Fruit fly (Drosophila melanogaster) whole organism, prepupa: Measurements from ENCODE around the gene Hs2st.

Experiments
- Blimp-1 ChIP-seq: fragments of 200-800 bp; sonication (Bioruptor generic); optimal IDR thresholded peaks from 3 replicates; lab custom pipeline; 2017; ENCODE audit warnings: missing biosample characterization, missing genetic modification characterization, mild to moderate bottlenecking, moderate library complexity, missing genetic modification reagents
- CG10631 ChIP-seq: fragments of 200-800 bp; sonication (Bioruptor generic); optimal IDR thresholded peaks from 2 replicates; lab custom pipeline; 2016; ENCODE audit warnings: missing biosample characterization, missing genetic modification characterization
- CG10669 ChIP-seq: fragments of 200-800 bp; sonication (Bioruptor generic); optimal IDR thresholded peaks from 3 replicates; lab custom pipeline; 2018; ENCODE audit warnings: missing biosample characterization, mild to moderate bottlenecking, missing genetic modification characterization, moderate library complexity
- CG11294 ChIP-seq: fragments of 200-800 bp; sonication (Bioruptor generic); IDR thresholded peaks from 2 replicates; pipeline ENCODE4 v1.3.6; 2022; ENCODE audit warnings: missing biosample characterization, missing genetic modification characterization
- CG11762 ChIP-seq: fragments of 200-800 bp; sonication (Bioruptor generic); optimal IDR thresholded peaks from 3 replicates; lab custom pipeline; 2016; ENCODE audit warnings: missing biosample characterization, missing genetic modification characterization; ENCODE audit not compliant: insufficient read depth
- CG11902 ChIP-seq: fragments of 200-800 bp; sonication (Bioruptor generic); optimal IDR thresholded peaks from 3 replicates; lab custom pipeline; 2016; ENCODE audit warnings: missing biosample characterization, missing genetic modification characterization
- CG15336 ChIP-seq: fragments of 200-800 bp; sonication (Bioruptor generic); IDR thresholded peaks from 2 replicates; pipeline ENCODE4 v1.3.6; 2022; ENCODE audit warnings: missing biosample characterization, missing genetic modification characterization
- CG1621 ChIP-seq: fragments of 200-800 bp; sonication (Bioruptor generic); optimal IDR thresholded peaks from 3 replicates; lab custom pipeline; 2018; ENCODE audit warnings: missing biosample characterization, mild to moderate bottlenecking, missing genetic modification characterization
- CG16779 ChIP-seq: fragments of 200-800 bp; sonication (Bioruptor generic); optimal IDR thresholded peaks from 3 replicates; lab custom pipeline; 2017; ENCODE audit warnings: missing biosample characterization, mild to moderate bottlenecking, missing genetic modification characterization
- CG31627 ChIP-seq: fragments of 200-800 bp; sonication (Bioruptor generic); optimal IDR thresholded peaks from 3 replicates; lab custom pipeline; 2016; ENCODE audit warnings: missing biosample characterization, missing genetic modification characterization
- CG32006 ChIP-seq: fragments of 200-800 bp; sonication (Bioruptor generic); optimal IDR thresholded peaks from 3 replicates; lab custom pipeline; 2017; ENCODE audit warnings: missing biosample characterization, mild to moderate bottlenecking, missing genetic modification characterization
- CG34406 ChIP-seq: fragments of 200-800 bp; sonication (Bioruptor generic); optimal IDR thresholded peaks from 3 replicates; lab custom pipeline; 2016; ENCODE audit warnings: missing biosample characterization, missing genetic modification characterization
- CG3919 ChIP-seq: fragments of 200-800 bp; sonication (Bioruptor generic); optimal IDR thresholded peaks from 3 replicates; lab custom pipeline; 2016; ENCODE audit warnings: missing biosample characterization, missing genetic modification characterization
- CG4318 ChIP-seq: fragments of 200-800 bp; sonication (Bioruptor generic); optimal IDR thresholded peaks from 3 replicates; lab custom pipeline; 2017; ENCODE audit warnings: missing biosample characterization, mild to moderate bottlenecking, missing genetic modification characterization
- CG6163 ChIP-seq: fragments of 200-800 bp; sonication (Bioruptor generic); IDR thresholded peaks from 3 replicates; pipeline ENCODE4 v1.3.6; 2022; ENCODE audit warnings: missing biosample characterization, missing genetic modification characterization
- CG6276 ChIP-seq: fragments of 200-800 bp; sonication (Bioruptor generic); optimal IDR thresholded peaks from 2 replicates; lab custom pipeline; 2017; ENCODE audit warnings: missing biosample characterization, mild to moderate bottlenecking, missing genetic modification characterization
- CG6792 ChIP-seq: fragments of 200-800 bp; sonication (Bioruptor generic); optimal IDR thresholded peaks from 3 replicates; lab custom pipeline; 2016; ENCODE audit warnings: missing biosample characterization, missing genetic modification characterization
- CG6808 ChIP-seq: fragments of 200-800 bp; sonication (Bioruptor generic); optimal IDR thresholded peaks from 3 replicates; lab custom pipeline; 2017; ENCODE audit warnings: missing biosample characterization, missing genetic modification characterization, mild to moderate bottlenecking, moderate library complexity, missing genetic modification reagents
- CG6854 ChIP-seq: fragments of 200-800 bp; sonication (Bioruptor generic); optimal IDR thresholded peaks from 2 replicates; lab custom pipeline; 2017; ENCODE audit warnings: missing biosample characterization, mild to moderate bottlenecking, missing genetic modification characterization
- CG7368 ChIP-seq: fragments of 200-800 bp; sonication (Bioruptor generic); optimal IDR thresholded peaks from 3 replicates; lab custom pipeline; 2016; ENCODE audit warnings: missing biosample characterization, missing genetic modification characterization
- CG8119 ChIP-seq: fragments of 200-800 bp; sonication (Bioruptor generic); IDR thresholded peaks from 3 replicates; pipeline ENCODE4 v1.3.6; 2022; ENCODE audit warnings: missing biosample characterization, missing genetic modification characterization
- CG8632 ChIP-seq: fragments of 200-800 bp; sonication (Bioruptor generic); optimal IDR thresholded peaks from 3 replicates; lab custom pipeline; 2016; ENCODE audit warnings: missing biosample characterization, missing genetic modification characterization
- CG9139 ChIP-seq: fragments of 200-800 bp; sonication (Bioruptor generic); optimal IDR thresholded peaks from 3 replicates; lab custom pipeline; 2017; ENCODE audit warnings: missing biosample characterization, mild to moderate bottlenecking, missing genetic modification characterization
- Eip75B ChIP-seq: fragments of 200-800 bp; sonication (Bioruptor generic); optimal IDR thresholded peaks from 3 replicates; lab custom pipeline; 2016; ENCODE audit warnings: missing biosample characterization, missing genetic modification characterization
- Eip78C ChIP-seq: fragments of 200-800 bp; sonication (Bioruptor generic); peaks from one replicate; lab custom pipeline; 2016; ENCODE audit warnings: missing biosample characterization, missing genetic modification characterization
- Eip93F ChIP-seq: fragments of 200-800 bp; sonication (Bioruptor generic); optimal IDR thresholded peaks from 2 replicates; lab custom pipeline; 2016; ENCODE audit warnings: missing biosample characterization, mild to moderate bottlenecking, missing genetic modification characterization
- Ets21C ChIP-seq: fragments of 200-800 bp; sonication (Bioruptor generic); optimal IDR thresholded peaks from 3 replicates; lab custom pipeline; 2016; ENCODE audit warnings: missing biosample characterization, missing genetic modification characterization
- Ets96B ChIP-seq: fragments of 200-800 bp; optimal IDR thresholded peaks from 2 replicates; lab custom pipeline; 2019; ENCODE audit warnings: missing biosample characterization, mild to moderate bottlenecking, missing genetic modification characterization, moderate library complexity
- Gug ChIP-seq: fragments of 200-800 bp; sonication (Bioruptor generic); IDR thresholded peaks from 2 replicates; pipeline ENCODE4 v1.3.6; 2022; ENCODE audit warnings: missing biosample characterization, missing genetic modification characterization
- Hr38 ChIP-seq: sonication (Bioruptor generic); optimal IDR thresholded peaks from 2 replicates; lab custom pipeline; 2016; ENCODE audit warnings: missing biosample characterization, missing genetic modification characterization
- Lpt ChIP-seq: fragments of 200-800 bp; sonication (Bioruptor generic); optimal IDR thresholded peaks from 3 replicates; lab custom pipeline; 2016; ENCODE audit warnings: missing biosample characterization, missing genetic modification characterization
- Met ChIP-seq: fragments of 200-800 bp; sonication (Bioruptor generic); optimal IDR thresholded peaks from 3 replicates; lab custom pipeline; 2016; ENCODE audit warnings: missing biosample characterization, missing genetic modification characterization
- Smox ChIP-seq: fragments of 200-800 bp; sonication (Bioruptor generic); optimal IDR thresholded peaks from 3 replicates; lab custom pipeline; 2016; ENCODE audit warnings: missing biosample characterization, missing genetic modification characterization
- Sox14 ChIP-seq: fragments of 200-800 bp; sonication (Bioruptor generic); optimal IDR thresholded peaks from 3 replicates; lab custom pipeline; 2016; ENCODE audit warnings: missing biosample characterization, missing genetic modification characterization
- Sox15 ChIP-seq: fragments of 200-800 bp; sonication (Bioruptor generic); optimal IDR thresholded peaks from 3 replicates; lab custom pipeline; 2016; ENCODE audit warnings: missing biosample characterization, missing genetic modification characterization
- achi ChIP-seq: fragments of 200-800 bp; sonication (Bioruptor generic); optimal IDR thresholded peaks from 3 replicates; lab custom pipeline; 2016; ENCODE audit warnings: missing biosample characterization, missing genetic modification characterization
- acj6 ChIP-seq: fragments of 200-800 bp; sonication (Bioruptor generic); optimal IDR thresholded peaks from 3 replicates; lab custom pipeline; 2016; ENCODE audit warnings: missing biosample characterization, missing genetic modification characterization
- dsx ChIP-seq: fragments of 200-800 bp; optimal IDR thresholded peaks from 3 replicates; lab custom pipeline; 2019; ENCODE audit warnings: missing biosample characterization, mild to moderate bottlenecking, missing genetic modification characterization, moderate library complexity; ENCODE audit not compliant: poor library complexity, severe bottlenecking
- eg ChIP-seq: fragments of 200-800 bp; sonication (Bioruptor generic); IDR thresholded peaks from 3 replicates; pipeline ENCODE4 v1.3.6; 2022; ENCODE audit warnings: missing biosample characterization, missing genetic modification characterization
- esn ChIP-seq: fragments of 200-800 bp; sonication (Bioruptor generic); optimal IDR thresholded peaks from 2 replicates; lab custom pipeline; 2016; ENCODE audit warnings: missing biosample characterization, mild to moderate bottlenecking, missing genetic modification characterization, moderate library complexity
- fd59A ChIP-seq: fragments of 200-800 bp; sonication (Bioruptor generic); optimal IDR thresholded peaks from 2 replicates; lab custom pipeline; 2017; ENCODE audit warnings: missing biosample characterization, mild to moderate bottlenecking, missing genetic modification characterization, missing genetic modification reagents
- fd85E ChIP-seq: fragments of 200-800 bp; sonication (Bioruptor generic); optimal IDR thresholded peaks from 3 replicates; lab custom pipeline; 2016; ENCODE audit warnings: missing biosample characterization, missing genetic modification characterization
- net ChIP-seq: fragments of 200-800 bp; sonication (Bioruptor generic); optimal IDR thresholded peaks from 3 replicates; lab custom pipeline; 2016; ENCODE audit warnings: missing biosample characterization, missing genetic modification characterization
- svp ChIP-seq: fragments of 200-800 bp; sonication (Bioruptor generic); peaks from one replicate; lab custom pipeline; 2016; ENCODE audit warnings: missing biosample characterization, missing genetic modification characterization
- topi ChIP-seq: fragments of 200-800 bp; sonication (Bioruptor generic); optimal IDR thresholded peaks from 3 replicates; lab custom pipeline; 2016; ENCODE audit warnings: missing biosample characterization, missing genetic modification characterization

The Hs2st gene

dm6 chr2L:19452535-19453317 is 8.2 kb upstream of the Hs2st start (continued):
- TF ChIP-seq CG6854 (GFP tag; lab: Kevin White, UChicago) = no peak
- TF ChIP-seq CG11902 (GFP tag; lab: Kevin White, UChicago) = no peak
- TF ChIP-seq Gug = no peak
- peak; percentile 13 for TF ChIP-seq topi (GFP tag; lab: Kevin White, UChicago)
- TF ChIP-seq CG6792 (GFP tag; lab: Kevin White, UChicago) = peak; percentile 28
- no peak for TF ChIP-seq CG8632 (GFP tag; lab: Kevin White, UChicago)
- TF ChIP-seq Eip78C (GFP tag; lab: Kevin White, UChicago) = peak; percentile 80
- TF ChIP-seq CG1621 (tag; lab: Kevin White, UChicago) = no peak
- no peak for TF ChIP-seq Blimp-1 (GFP tag; lab: Kevin White, UChicago)
- no peak for TF ChIP-seq Sox15 (GFP tag; lab: Kevin White, UChicago)
- peak; percentile 72 for TF ChIP-seq CG8119 (GFP tag; lab: Robert Waterston, UW)
- TF ChIP-seq acj6 (GFP tag; lab: Kevin White, UChicago) = peak; percentile 22
- TF ChIP-seq Ets21C = no peak
- TF ChIP-seq CG15336 = peak; percentile 59
- peak; percentile 45 for TF ChIP-seq Eip75B
- no peak for TF ChIP-seq fd59A (GFP tag; lab: Kevin White, UChicago)
- TF ChIP-seq Eip93F (GFP tag; lab: Kevin White, UChicago) = no peak
- TF ChIP-seq esn (GFP tag; lab: Kevin White, UChicago) = peak; percentile 22

- TF ChIP-seq net = no peak
- TF ChIP-seq CG4318 = no peak
- no peak for TF ChIP-seq Eip78C (GFP tag; lab: Kevin White, UChicago)
- no peak for TF ChIP-seq esn (GFP tag; lab: Kevin White, UChicago)
- TF ChIP-seq eg (GFP tag; lab: Robert Waterston, UW) = no peak
These were observed 1.9 kb downstream of the Hs2st start, which contains the start of gene CG10237 for dm6 chr2L:19442627-19443026. TSS of gene CG10237 (minus strand) at chr2L:19442727.

dm6 chr2L:19441791-19442190 is 2.8 kb downstream of the Hs2st start, which contains the start of gene RanGAP:
TSS of gene RanGAP (plus strand) at chr2L:19441959.
- no peak for TF ChIP-seq topi (GFP tag; lab: Kevin White, UChicago)
- peak; percentile 71 for TF ChIP-seq svp (GFP tag; lab: Kevin White, UChicago)
- no peak for TF ChIP-seq CG34406 (GFP tag; lab: Kevin White, UChicago)
- TF ChIP-seq CG6854 (GFP tag; lab: Kevin White, UChicago) = no peak
- no peak for TF ChIP-seq esn (GFP tag; lab: Kevin White, UChicago)
- TF ChIP-seq CG10669 (GFP tag; lab: Kevin White, UChicago) = peak; percentile 9
- TF ChIP-seq CG11762 = no peak
- no peak for TF ChIP-seq Gug
- peak; percentile 11 for TF ChIP-seq CG16779 (tag; lab: Kevin White, UChicago)
- no peak for TF ChIP-seq CG9139 (GFP tag; lab: Kevin White, UChicago)
- peak; percentile 60 for TF ChIP-seq CG32006 (GFP tag; lab: Kevin White, UChicago)
- peak; percentile 60 for TF ChIP-seq CG6276 (GFP tag; lab: Kevin White, UChicago)
- no peak for TF ChIP-seq CG8119 (GFP tag; lab: Robert Waterston, UW)
- no peak for TF ChIP-seq CG11902 (GFP tag; lab: Kevin White, UChicago)
- no peak for TF ChIP-seq Met (GFP tag; lab: Kevin White, UChicago)
- TF ChIP-seq fd85E (GFP tag; lab: Kevin White, UChicago) = no peak
- no peak for TF ChIP-seq dsx
- TF ChIP-seq Smox (GFP tag; lab: Kevin White, UChicago) = no peak
- TF ChIP-seq CG6792 (GFP tag; lab: Kevin White, UChicago) = no peak
- peak; percentile 40; the same call in 2 of the 3 replicates for TF ChIP-seq CG6163
- TF ChIP-seq CG10631 (GFP tag; lab: Kevin White, UChicago) = no peak
- TF ChIP-seq Ets21C = no peak
- TF ChIP-seq achi (GFP tag; lab: Kevin White, UChicago) = no peak
- TF ChIP-seq Sox14 (GFP tag; lab: Kevin White, UChicago) = no peak
- TF ChIP-seq CG7368 (GFP tag; lab: Kevin White, UChicago) = no peak
- TF ChIP-seq Hr38 (GFP tag; lab: Kevin White, UChicago) = no peak
- TF ChIP-seq CG8632 (GFP tag; lab: Kevin White, UChicago) = no peak
- peak; percentile 27; the same call in 1 of the 2 replicates for TF ChIP-seq CG11294 (GFP tag; lab: Robert Waterston, UW)
- no peak for TF ChIP-seq Ets96B (tag; lab: Kevin White, UChicago)
- TF ChIP-seq CG31627 (GFP tag; lab: Kevin White, UChicago) = no peak
- peak; percentile 27 for TF ChIP-seq CG4318
- TF ChIP-seq Lpt (GFP tag; lab: Kevin White, UChicago) = no peak
- peak; percentile 40 for TF ChIP-seq CG6808 (GFP tag; lab: Kevin White, UChicago)
- TF ChIP-seq CG15336 = no peak
- no peak for TF ChIP-seq acj6 (GFP tag; lab: Kevin White, UChicago)
- 0 out of 3 replicates have a peak, but pooled peaks have one; percentile 39 for TF ChIP-seq eg (GFP tag; lab: Robert Waterston, UW)
- TF ChIP-seq CG3919 (GFP tag; lab: Kevin White, UChicago) = no peak
